Worm (Caenorhabditis elegans) whole organism, L3 larva: ENCODE measurements around the gene M03F4.4.

Experiments
- R02D3.7 ChIP-seq: fragments of 150-350 bp; optimal IDR thresholded peaks from 2 replicates; lab custom pipeline; 2014; ENCODE audit warnings: missing biosample characterization, missing genetic modification characterization
- ama-1 ChIP-seq: fragments of 150-350 bp; optimal IDR thresholded peaks from 2 replicates; lab custom pipeline; 2018
- elt-3 ChIP-seq, 3 experiments: fragments of 150-350 bp in 1 of 3; sonication (generic microtip) in 2 of 3; optimal IDR thresholded peaks; 2 replicates in 2 of 3; 4 replicates in 1 of 3; lab custom pipeline; 2014 to 2017; ENCODE audit warnings: missing biosample characterization in 3 of 3, missing genetic modification characterization in 3 of 3
- fkh-2 ChIP-seq: fragments of 150-350 bp; optimal IDR thresholded peaks from 2 replicates; lab custom pipeline; 2014; ENCODE audit warnings: missing biosample characterization, missing genetic modification reagents, missing genetic modification characterization
- fos-1 ChIP-seq: fragments of 150-350 bp; optimal IDR thresholded peaks from 2 replicates; lab custom pipeline; 2014; ENCODE audit warnings: missing biosample characterization, missing genetic modification characterization
- lin-39 ChIP-seq: fragments of 150-350 bp; optimal IDR thresholded peaks from 2 replicates; lab custom pipeline; 2018; ENCODE audit warnings: missing biosample characterization, missing genetic modification reagents, missing genetic modification characterization
- nhr-67 ChIP-seq: fragments of 150-350 bp; optimal IDR thresholded peaks from 2 replicates; lab custom pipeline; 2014; ENCODE audit warnings: missing biosample characterization, missing genetic modification characterization
- pha-4 ChIP-seq: fragments of 150-350 bp; optimal IDR thresholded peaks from 2 replicates; lab custom pipeline; 2014; ENCODE audit warnings: missing biosample characterization, missing genetic modification reagents, missing genetic modification characterization

ce11 chrX:4915879-4916278 lies 41.3 kb downstream of the M03F4.4 start, which contains the start of gene ifa-4:
- TF ChIP-seq ama-1 (lab: Kevin White, UChicago) (no peak), fos-1 (no peak), R02D3.7 (tag; lab: Kevin White, UChicago) (no peak), lin-39 (tag; lab: Kevin White, UChicago) (no peak), nhr-67 (no peak), fkh-2 (no peak), elt-3 (tag; optimal IDR thresholded peaks at IDR 0.05; lab: Kevin White, UChicago) (no peak), pha-4 (tag; lab: Kevin White, UChicago) (no peak)
